Fruit fly (Drosophila melanogaster) whole organism, embryonic: ENCODE measurements around the gene CG32713.

Experiments used
- Abd-B ChIP-seq: fragments of 200-800 bp; sonication (Bioruptor generic); optimal IDR thresholded peaks from 2 replicates; lab custom pipeline; 2018; ENCODE audit warnings: missing biosample characterization, mild to moderate bottlenecking, missing genetic modification characterization, moderate library complexity
- Ada2b ChIP-seq: fragments of 200-800 bp; sonication (Bioruptor generic); IDR thresholded peaks from 2 replicates; pipeline ENCODE4 v1.3.6; 2022; ENCODE audit warnings: missing biosample characterization, missing genetic modification characterization
- Atf6 ChIP-seq: fragments of 200-800 bp; sonication (Bioruptor generic); IDR thresholded peaks from 2 replicates; pipeline ENCODE4 v1.3.6; 2022; ENCODE audit warnings: missing biosample characterization, missing genetic modification characterization
- B-H1 ChIP-seq: fragments of 200-800 bp; sonication (Bioruptor generic); IDR thresholded peaks from 3 replicates; pipeline ENCODE4 v1.3.6; 2022; ENCODE audit warnings: missing biosample characterization, missing genetic modification characterization
- CG10147 ChIP-seq: fragments of 200-800 bp; sonication (Bioruptor generic); optimal IDR thresholded peaks from 2 replicates; lab custom pipeline; 2019; ENCODE audit warnings: missing biosample characterization, mild to moderate bottlenecking, missing genetic modification characterization, moderate library complexity
- CG10654 ChIP-seq: fragments of 200-800 bp; sonication (Bioruptor generic); optimal IDR thresholded peaks from 2 replicates; lab custom pipeline; 2016; ENCODE audit warnings: missing biosample characterization, missing genetic modification characterization
- CG10959 ChIP-seq: fragments of 200-800 bp; sonication (Bioruptor generic); IDR thresholded peaks from 2 replicates; pipeline ENCODE4 v1.3.6; 2022; ENCODE audit warnings: missing biosample characterization, missing genetic modification characterization
- CG11085 ChIP-seq: fragments of 200-800 bp; sonication (Bioruptor generic); IDR thresholded peaks from 2 replicates; pipeline ENCODE4 v1.3.6; 2022; ENCODE audit warnings: missing biosample characterization, missing genetic modification characterization
- CG11093 ChIP-seq: fragments of 200-800 bp; sonication (Bioruptor generic); IDR thresholded peaks from 3 replicates; pipeline ENCODE4 v1.3.6; 2022; ENCODE audit warnings: missing biosample characterization, missing genetic modification characterization
- CG11456 ChIP-seq: fragments of 200-800 bp; sonication (Bioruptor generic); IDR thresholded peaks from 3 replicates; pipeline ENCODE4 v1.3.6; 2022; ENCODE audit warnings: missing biosample characterization, missing genetic modification characterization
- CG12744 ChIP-seq: fragments of 200-800 bp; sonication (Bioruptor generic); optimal IDR thresholded peaks from 2 replicates; lab custom pipeline; 2016; ENCODE audit warnings: missing biosample characterization, missing genetic modification characterization
- CG13775 ChIP-seq: fragments of 200-800 bp; sonication (Bioruptor generic); optimal IDR thresholded peaks from 3 replicates; lab custom pipeline; 2017; ENCODE audit warnings: missing biosample characterization, mild to moderate bottlenecking, missing genetic modification characterization
- CG15269 ChIP-seq: fragments of 200-800 bp; sonication (Bioruptor generic); optimal IDR thresholded peaks from 2 replicates; lab custom pipeline; 2018; ENCODE audit warnings: missing biosample characterization, mild to moderate bottlenecking, missing genetic modification characterization, moderate library complexity
- CG16813 ChIP-seq: fragments of 200-800 bp; sonication (Bioruptor generic); IDR thresholded peaks from 3 replicates; pipeline ENCODE4 v1.3.6; 2022; ENCODE audit warnings: missing biosample characterization, missing genetic modification characterization; ENCODE audit not compliant: partially characterized antibody
- CG2120 ChIP-seq: fragments of 200-800 bp; sonication (Bioruptor generic); optimal IDR thresholded peaks from 3 replicates; lab custom pipeline; 2016; ENCODE audit warnings: missing biosample characterization, missing genetic modification characterization
- CG2712 ChIP-seq: fragments of 200-800 bp; optimal IDR thresholded peaks from 3 replicates; lab custom pipeline; 2019; ENCODE audit warnings: missing biosample characterization, mild to moderate bottlenecking, missing genetic modification characterization, moderate library complexity
- CG33557 ChIP-seq: fragments of 200-800 bp; sonication (Bioruptor generic); optimal IDR thresholded peaks from 2 replicates; lab custom pipeline; 2019; ENCODE audit warnings: missing biosample characterization, mild to moderate bottlenecking, missing genetic modification characterization, moderate library complexity
- CG3407 ChIP-seq: fragments of 200-800 bp; sonication (Bioruptor generic); optimal IDR thresholded peaks from 2 replicates; lab custom pipeline; 2018; ENCODE audit warnings: missing biosample characterization, mild to moderate bottlenecking, missing genetic modification characterization
- CG3838 ChIP-seq: fragments of 200-800 bp; sonication (Bioruptor generic); optimal IDR thresholded peaks from 3 replicates; lab custom pipeline; 2016; ENCODE audit warnings: missing biosample characterization, missing genetic modification characterization
- CG4404 ChIP-seq: fragments of 200-800 bp; sonication (Bioruptor generic); IDR thresholded peaks from 2 replicates; pipeline ENCODE4 v1.3.6; 2022; ENCODE audit warnings: missing biosample characterization, missing genetic modification characterization
- CG4707 ChIP-seq: fragments of 200-800 bp; sonication (Bioruptor generic); optimal IDR thresholded peaks from 2 replicates; lab custom pipeline; 2018; ENCODE audit warnings: missing biosample characterization, mild to moderate bottlenecking, missing genetic modification characterization, moderate library complexity
- CG6272 ChIP-seq: fragments of 200-800 bp; sonication (Bioruptor generic); IDR thresholded peaks from 2 replicates; pipeline ENCODE4 v1.3.6; 2022; ENCODE audit warnings: missing biosample characterization, missing genetic modification characterization
- CG7357 ChIP-seq: fragments of 200-800 bp; sonication (Bioruptor generic); IDR thresholded peaks from 3 replicates; pipeline ENCODE4 v1.3.6; 2022; ENCODE audit warnings: missing biosample characterization, missing genetic modification characterization
- CG7556 ChIP-seq: fragments of 200-800 bp; sonication (Bioruptor generic); optimal IDR thresholded peaks from 2 replicates; lab custom pipeline; 2017; ENCODE audit warnings: missing biosample characterization, mild to moderate bottlenecking, missing genetic modification characterization
- CG9932 ChIP-seq: fragments of 200-800 bp; sonication (Bioruptor generic); IDR thresholded peaks from 2 replicates; pipeline ENCODE4 v1.3.6; 2022; ENCODE audit warnings: missing biosample characterization, missing genetic modification characterization
- CoRest ChIP-seq: fragments of 200-800 bp; sonication (Bioruptor generic); optimal IDR thresholded peaks from 3 replicates; lab custom pipeline; 2018; ENCODE audit warnings: missing biosample characterization, mild to moderate bottlenecking, missing genetic modification characterization, moderate library complexity
- E2f1 ChIP-seq: fragments of 200-800 bp; sonication (Bioruptor generic); IDR thresholded peaks from 2 replicates; pipeline ENCODE4 v1.3.6; 2022; ENCODE audit warnings: missing biosample characterization, missing genetic modification characterization
- Elba2 ChIP-seq: fragments of 200-800 bp; sonication (Bioruptor generic); optimal IDR thresholded peaks from 3 replicates; lab custom pipeline; 2016; ENCODE audit warnings: missing biosample characterization, missing genetic modification characterization
- Gug ChIP-seq: fragments of 200-800 bp; sonication (Bioruptor generic); IDR thresholded peaks from 4 replicates; pipeline ENCODE4 v1.3.6; 2022; ENCODE audit warnings: missing biosample characterization, missing genetic modification characterization
- HmgD ChIP-seq: fragments of 200-800 bp; sonication (Bioruptor generic); optimal IDR thresholded peaks from 3 replicates; lab custom pipeline; 2016; ENCODE audit warnings: missing biosample characterization, missing genetic modification characterization
- Nf-YB ChIP-seq: fragments of 200-800 bp; sonication (Bioruptor generic); optimal IDR thresholded peaks from 3 replicates; lab custom pipeline; 2019; ENCODE audit warnings: missing biosample characterization, mild to moderate bottlenecking, missing genetic modification characterization, moderate library complexity
- Opbp ChIP-seq: fragments of 200-800 bp; sonication (Bioruptor generic); IDR thresholded peaks from 3 replicates; pipeline ENCODE4 v1.3.6; 2022; ENCODE audit warnings: missing biosample characterization, missing genetic modification characterization; ENCODE audit not compliant: partially characterized antibody
- Six4 ChIP-seq: fragments of 200-800 bp; sonication (Bioruptor generic); optimal IDR thresholded peaks from 2 replicates; lab custom pipeline; 2016; ENCODE audit warnings: missing biosample characterization, missing genetic modification characterization
- Stat92E ChIP-seq, 3 experiments: fragments of >200 bp in 2 of 3; fragments of 200-800 bp in 1 of 3; sonication (Bioruptor generic) in 1 of 3; optimal IDR thresholded peaks; 2 replicates each; lab custom pipeline; 2017 to 2019; ENCODE audit warnings: missing biosample characterization in 3 of 3, missing genetic modification characterization in 3 of 3, mild to moderate bottlenecking in 1 of 3, moderate library complexity in 1 of 3
- Xrp1 ChIP-seq: fragments of 200-800 bp; sonication (Bioruptor generic); IDR thresholded peaks from 2 replicates; pipeline ENCODE4 v1.3.6; 2022; ENCODE audit warnings: missing biosample characterization, missing genetic modification characterization
- ara ChIP-seq: fragments of 200-800 bp; sonication (Bioruptor generic); IDR thresholded peaks from 2 replicates; pipeline ENCODE4 v1.3.6; 2022; ENCODE audit warnings: missing biosample characterization, missing genetic modification characterization
- ase ChIP-seq: fragments of 200-800 bp; sonication (Bioruptor generic); IDR thresholded peaks from 3 replicates; pipeline ENCODE4 v1.3.6; 2022; ENCODE audit warnings: missing biosample characterization, missing genetic modification characterization
- bab2 ChIP-seq: fragments of 200-800 bp; sonication (Bioruptor generic); optimal IDR thresholded peaks from 2 replicates; lab custom pipeline; 2016; ENCODE audit warnings: missing biosample characterization, missing genetic modification characterization
- bbx ChIP-seq: fragments of 200-800 bp; sonication (Bioruptor generic); IDR thresholded peaks from 2 replicates; pipeline ENCODE4 v1.3.6; 2022; ENCODE audit warnings: missing biosample characterization, missing genetic modification characterization; ENCODE audit not compliant: partially characterized antibody
- cad ChIP-seq: fragments of >200 bp; optimal IDR thresholded peaks from 2 replicates; lab custom pipeline; 2017; ENCODE audit warnings: missing biosample characterization, missing genetic modification characterization
- chif ChIP-seq, 2 experiments: fragments of 200-800 bp; sonication (Bioruptor generic); optimal IDR thresholded peaks; 3 replicates each; lab custom pipeline; 2016; ENCODE audit warnings: missing biosample characterization in 2 of 2, missing genetic modification characterization in 2 of 2
- chm ChIP-seq: fragments of 200-800 bp; sonication (Bioruptor generic); IDR thresholded peaks from 2 replicates; pipeline ENCODE4 v1.3.6; 2022; ENCODE audit warnings: missing biosample characterization, missing genetic modification characterization
- corto ChIP-seq: fragments of 200-800 bp; sonication (Bioruptor generic); optimal IDR thresholded peaks from 2 replicates; lab custom pipeline; 2016; ENCODE audit warnings: missing biosample characterization, mild to moderate bottlenecking, missing genetic modification characterization, moderate library complexity
- disco-r ChIP-seq: fragments of 200-800 bp; sonication (Bioruptor generic); optimal IDR thresholded peaks from 2 replicates; lab custom pipeline; 2016; ENCODE audit warnings: missing biosample characterization, missing genetic modification characterization
- dm ChIP-seq: fragments of 200-800 bp; sonication (Bioruptor generic); optimal IDR thresholded peaks from 3 replicates; lab custom pipeline; 2016; ENCODE audit warnings: missing biosample characterization, missing genetic modification characterization
- fru ChIP-seq: fragments of >200 bp; optimal IDR thresholded peaks from 2 replicates; lab custom pipeline; 2017
- gem ChIP-seq: fragments of 200-800 bp; sonication (Bioruptor generic); optimal IDR thresholded peaks from 2 replicates; lab custom pipeline; 2019; ENCODE audit warnings: missing biosample characterization, mild to moderate bottlenecking, missing genetic modification characterization, moderate library complexity
- pho ChIP-seq: fragments of 200-800 bp; sonication (Bioruptor generic); optimal IDR thresholded peaks from 2 replicates; lab custom pipeline; 2016; ENCODE audit warnings: missing biosample characterization, missing genetic modification characterization
- ranshi ChIP-seq: fragments of 200-800 bp; sonication (Bioruptor generic); IDR thresholded peaks from 2 replicates; pipeline ENCODE4 v1.3.6; 2022; ENCODE audit warnings: missing biosample characterization, missing genetic modification characterization
- twi ChIP-seq: fragments of 200-800 bp; optimal IDR thresholded peaks from 2 replicates; lab custom pipeline; 2019; ENCODE audit warnings: missing biosample characterization, mild to moderate bottlenecking, missing genetic modification characterization, moderate library complexity
- vnd ChIP-seq: fragments of 200-800 bp; sonication (Bioruptor generic); IDR thresholded peaks from 3 replicates; pipeline ENCODE4 v1.3.6; 2022; ENCODE audit warnings: missing biosample characterization, missing genetic modification characterization; ENCODE audit not compliant: partially characterized antibody
- wdn ChIP-seq: fragments of 200-800 bp; sonication (Bioruptor generic); IDR thresholded peaks from 2 replicates; pipeline ENCODE4 v1.3.6; 2022; ENCODE audit warnings: missing biosample characterization, missing genetic modification characterization

The CG32713 gene

DNA sequence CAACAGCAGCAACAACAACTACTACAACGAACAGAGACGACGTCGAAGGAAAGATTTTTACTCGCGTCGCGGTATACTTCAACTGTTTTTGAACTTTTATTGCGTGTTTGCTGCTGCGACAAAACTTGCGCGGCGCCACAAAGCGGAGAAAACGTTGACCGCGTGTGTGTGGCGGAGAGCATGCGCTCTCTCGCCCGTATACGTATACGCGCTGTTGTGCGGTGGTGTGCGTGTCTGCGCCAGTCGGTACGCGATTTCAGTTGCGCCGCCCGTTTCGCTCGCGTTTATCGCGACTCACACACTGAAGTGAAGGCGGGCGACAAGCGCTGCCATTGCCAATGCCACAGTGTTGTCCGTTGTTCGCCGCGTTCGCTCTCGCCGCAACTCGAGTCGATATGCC, 47.6 kb downstream of the CG32713 start (continued):
- TF ChIP-seq corto (GFP tag; lab: Kevin White, UChicago) (peak; percentile 78), CG13775 (GFP tag; lab: Kevin White, UChicago) (no peak), CG16813 (GFP tag; lab: Robert Waterston, UW) (no peak; the same call in 2 of the 3 replicates), CG11085 (GFP tag; lab: Robert Waterston, UW) (peak; percentile 79; the same call in 1 of the 2 replicates), CG3407 (GFP tag; lab: Kevin White, UChicago) (no peak), twi (tag; lab: Kevin White, UChicago) (no peak), CG6272 (GFP tag; lab: Robert Waterston, UW) (no peak), CG12744 (GFP tag; lab: Kevin White, UChicago) (no peak), CG10147 (peak; percentile 92), cad (GFP tag; lab: Kevin White, UChicago) (no peak), CG10959 (GFP tag; lab: Robert Waterston, UW) (peak; percentile 45; the same call in 1 of the 2 replicates), CoRest (no peak), Gug (GFP tag; lab: Robert Waterston, UW) (no peak), E2f1 (peak; percentile 46; the same call in 1 of the 2 replicates), CG11456 (no peak; the same call in 2 of the 3 replicates), CG33557 (GFP tag; lab: Kevin White, UChicago) (peak; percentile 34), Opbp (GFP tag; lab: Robert Waterston, UW) (peak; percentile 38; the same call in 1 of the 3 replicates), fru (lab: Kevin White, UChicago) (no peak), bbx (GFP tag; lab: Robert Waterston, UW) (peak; percentile 71; the same call in 1 of the 2 replicates), Ada2b (GFP tag; lab: Robert Waterston, UW) (peak; percentile 22), CG2120 (GFP tag; lab: Kevin White, UChicago) (no peak), pho (GFP tag; lab: Kevin White, UChicago) (no peak), ranshi (peak; percentile 41; the same call in 1 of the 2 replicates), gem (tag; lab: Kevin White, UChicago) (no peak), HmgD (GFP tag; lab: Kevin White, UChicago) (no peak), CG7357 (GFP tag; lab: Robert Waterston, UW) (no peak), CG11093 (GFP tag; lab: Robert Waterston, UW) (no peak; the same call in 2 of the 3 replicates), B-H1 (GFP tag; lab: Robert Waterston, UW) (peak; percentile 16; the same call in 1 of the 3 replicates), Elba2 (GFP tag; lab: Kevin White, UChicago) (no peak), CG9932 (GFP tag; lab: Robert Waterston, UW) (peak; percentile 63), dm (no peak), CG7556 (GFP tag; lab: Kevin White, UChicago) (no peak), Stat92E (GFP tag; optimal IDR thresholded peaks at IDR 0.05; lab: Kevin White, UChicago) (no peak), Six4 (GFP tag; lab: Kevin White, UChicago) (no peak), wdn (peak; percentile 84), chm (GFP tag; lab: Robert Waterston, UW) (peak; percentile 97), CG2712 (tag; lab: Kevin White, UChicago) (peak; percentile 35), CG10654 (GFP tag; lab: Kevin White, UChicago) (no peak), disco-r (GFP tag; lab: Kevin White, UChicago) (no peak), Nf-YB (no peak), CG3838 (GFP tag; lab: Kevin White, UChicago) (no peak), chif (GFP tag; optimal IDR thresholded peaks at IDR 0.05; lab: Kevin White, UChicago) (no peak), Xrp1 (peak; percentile 74), Atf6 (GFP tag; lab: Robert Waterston, UW) (peak; percentile 97), ara (no peak), CG4404 (0 out of 2 replicates have a peak, but pooled peaks have one; percentile 18), vnd (GFP tag; lab: Robert Waterston, UW) (no peak), CG15269 (tag; lab: Kevin White, UChicago) (no peak), ase (peak; percentile 68; the same call in 2 of the 3 replicates), bab2 (GFP tag; lab: Kevin White, UChicago) (no peak), CG4707 (GFP tag; lab: Kevin White, UChicago) (peak; percentile 31), Abd-B (no peak)
